Fruit fly (Drosophila melanogaster) whole organism, embryonic: Measurements from ENCODE around the gene CG32371.

ENCODE experiments used
- B-H2 ChIP-seq: fragments of 200-800 bp; sonication (Bioruptor generic); optimal IDR thresholded peaks from 2 replicates; lab custom pipeline; 2018; ENCODE audit warnings: missing biosample characterization, mild to moderate bottlenecking, missing genetic modification characterization
- Bteb2 ChIP-seq: fragments of 200-800 bp; sonication (Bioruptor generic); optimal IDR thresholded peaks from 2 replicates; lab custom pipeline; 2016; ENCODE audit warnings: missing biosample characterization, missing genetic modification characterization
- CG10267 ChIP-seq: fragments of 200-800 bp; sonication (Bioruptor generic); optimal IDR thresholded peaks from 2 replicates; lab custom pipeline; 2018; ENCODE audit warnings: missing biosample characterization, mild to moderate bottlenecking, missing genetic modification characterization, moderate library complexity
- CG10543 ChIP-seq: fragments of 200-800 bp; sonication (Bioruptor generic); optimal IDR thresholded peaks from 3 replicates; lab custom pipeline; 2017; ENCODE audit warnings: missing biosample characterization, mild to moderate bottlenecking, missing genetic modification characterization, moderate library complexity
- CG11695 ChIP-seq: fragments of 200-800 bp; sonication (Bioruptor generic); IDR thresholded peaks from 3 replicates; pipeline ENCODE4 v1.3.6; 2022; ENCODE audit warnings: missing biosample characterization, missing genetic modification characterization
- CG12155 ChIP-seq: fragments of 200-800 bp; sonication (Bioruptor generic); optimal IDR thresholded peaks from 3 replicates; lab custom pipeline; 2016; ENCODE audit warnings: missing biosample characterization, missing genetic modification characterization
- CG1233 ChIP-seq: fragments of 200-800 bp; sonication (Bioruptor generic); optimal IDR thresholded peaks from 4 replicates; lab custom pipeline; 2018; ENCODE audit warnings: missing biosample characterization, mild to moderate bottlenecking, missing genetic modification characterization
- CG13123 ChIP-seq: fragments of 200-800 bp; sonication (Bioruptor generic); optimal IDR thresholded peaks from 2 replicates; lab custom pipeline; 2016; ENCODE audit warnings: missing biosample characterization, missing genetic modification characterization
- CG14667 ChIP-seq: fragments of 200-800 bp; sonication (Bioruptor generic); IDR thresholded peaks from 2 replicates; pipeline ENCODE4 v1.3.6; 2022; ENCODE audit warnings: missing biosample characterization, missing genetic modification characterization
- CG17612 ChIP-seq: fragments of 200-800 bp; sonication (Bioruptor generic); IDR thresholded peaks from 2 replicates; pipeline ENCODE4 v1.3.6; 2022; ENCODE audit warnings: missing biosample characterization, missing genetic modification characterization
- CG17802 ChIP-seq: fragments of 200-800 bp; sonication (Bioruptor generic); optimal IDR thresholded peaks from 2 replicates; lab custom pipeline; 2018; ENCODE audit warnings: missing biosample characterization, mild to moderate bottlenecking, missing genetic modification characterization, moderate library complexity
- CG1792 ChIP-seq: fragments of 200-800 bp; sonication (Bioruptor generic); optimal IDR thresholded peaks from 2 replicates; lab custom pipeline; 2016; ENCODE audit warnings: missing biosample characterization, missing genetic modification characterization
- CG1832 ChIP-seq: fragments of 200-800 bp; sonication (Bioruptor generic); optimal IDR thresholded peaks from 2 replicates; lab custom pipeline; 2017; ENCODE audit warnings: missing biosample characterization, mild to moderate bottlenecking, missing genetic modification characterization, inconsistent platforms
- CG2129 ChIP-seq: fragments of 200-800 bp; sonication (Bioruptor generic); IDR thresholded peaks from 2 replicates; pipeline ENCODE4 v1.3.6; 2022; ENCODE audit warnings: missing biosample characterization, missing genetic modification characterization; ENCODE audit not compliant: partially characterized antibody
- CG2875 ChIP-seq: fragments of 200-800 bp; sonication (Bioruptor generic); optimal IDR thresholded peaks from 2 replicates; lab custom pipeline; 2017; ENCODE audit warnings: missing biosample characterization, mild to moderate bottlenecking, missing genetic modification characterization, missing genetic modification reagents
- CG6254 ChIP-seq: fragments of 200-800 bp; sonication (Bioruptor generic); optimal IDR thresholded peaks from 3 replicates; lab custom pipeline; 2017; ENCODE audit warnings: mild to moderate bottlenecking, missing biosample characterization, missing genetic modification reagents, missing genetic modification characterization
- CG6813 ChIP-seq: fragments of 200-800 bp; sonication (Bioruptor generic); optimal IDR thresholded peaks from 2 replicates; lab custom pipeline; 2017; ENCODE audit warnings: missing biosample characterization, missing genetic modification characterization, mild to moderate bottlenecking, moderate library complexity, missing genetic modification reagents
- CG6854 ChIP-seq: fragments of 200-800 bp; sonication (Bioruptor generic); optimal IDR thresholded peaks from 3 replicates; lab custom pipeline; 2017; ENCODE audit warnings: missing biosample characterization, mild to moderate bottlenecking, missing genetic modification characterization
- CG9876 ChIP-seq: fragments of 200-800 bp; sonication (Bioruptor generic); optimal IDR thresholded peaks from 2 replicates; lab custom pipeline; 2016; ENCODE audit warnings: missing biosample characterization, missing genetic modification characterization
- Chrac-16 ChIP-seq: fragments of 200-800 bp; sonication (Bioruptor generic); optimal IDR thresholded peaks from 3 replicates; lab custom pipeline; 2016; ENCODE audit warnings: missing biosample characterization, missing genetic modification characterization
- CkIIα-i1 ChIP-seq: fragments of 200-800 bp; sonication (Bioruptor generic); IDR thresholded peaks from 2 replicates; pipeline ENCODE4 v1.3.6; 2022; ENCODE audit warnings: missing biosample characterization, missing genetic modification characterization
- CrebB ChIP-seq: fragments of 200-800 bp; sonication (Bioruptor generic); optimal IDR thresholded peaks from 3 replicates; lab custom pipeline; 2018; ENCODE audit warnings: missing biosample characterization, mild to moderate bottlenecking, missing genetic modification characterization
- Drgx ChIP-seq: fragments of 200-800 bp; sonication (Bioruptor generic); IDR thresholded peaks from 2 replicates; pipeline ENCODE4 v1.3.6; 2022; ENCODE audit warnings: missing biosample characterization, missing genetic modification characterization
- H2.0 ChIP-seq: fragments of 200-800 bp; sonication (Bioruptor generic); IDR thresholded peaks from 2 replicates; pipeline ENCODE4 v1.3.6; 2022; ENCODE audit warnings: missing biosample characterization, missing genetic modification characterization
- HLHmδ ChIP-seq: fragments of 200-800 bp; sonication (Bioruptor generic); optimal IDR thresholded peaks from 2 replicates; lab custom pipeline; 2018; ENCODE audit warnings: missing biosample characterization, mild to moderate bottlenecking, missing genetic modification characterization, moderate library complexity
- Lpt ChIP-seq: fragments of >200 bp; optimal IDR thresholded peaks from 2 replicates; lab custom pipeline; 2018; ENCODE audit warnings: missing biosample characterization, missing genetic modification characterization
- MBD-R2 ChIP-seq: fragments of 200-800 bp; sonication (Bioruptor generic); IDR thresholded peaks from 2 replicates; pipeline ENCODE4 v1.3.6; 2022; ENCODE audit warnings: missing biosample characterization, missing genetic modification characterization
- Nf-YA ChIP-seq: fragments of 200-800 bp; sonication (Bioruptor generic); IDR thresholded peaks from 2 replicates; pipeline ENCODE4 v1.3.6; 2022; ENCODE audit warnings: missing biosample characterization, missing genetic modification characterization
- Vsx1 ChIP-seq: fragments of 200-800 bp; sonication (Bioruptor generic); optimal IDR thresholded peaks from 2 replicates; lab custom pipeline; 2017; ENCODE audit warnings: missing biosample characterization, mild to moderate bottlenecking, missing genetic modification characterization, missing genetic modification reagents
- abd-A ChIP-seq: fragments of 200-800 bp; sonication (Bioruptor generic); optimal IDR thresholded peaks from 3 replicates; lab custom pipeline; 2019; ENCODE audit warnings: missing biosample characterization, mild to moderate bottlenecking, missing genetic modification characterization, moderate library complexity
- al ChIP-seq: fragments of 200-800 bp; sonication (Bioruptor generic); IDR thresholded peaks from 2 replicates; pipeline ENCODE4 v1.3.6; 2022; ENCODE audit warnings: missing biosample characterization, missing genetic modification characterization
- btn ChIP-seq: fragments of 200-800 bp; sonication (Bioruptor generic); optimal IDR thresholded peaks from 2 replicates; lab custom pipeline; 2016; ENCODE audit warnings: missing biosample characterization, missing genetic modification characterization
- cato ChIP-seq: fragments of 200-800 bp; sonication (Bioruptor generic); optimal IDR thresholded peaks from 2 replicates; lab custom pipeline; 2016; ENCODE audit warnings: missing biosample characterization, missing genetic modification characterization, borderline replicate concordance
- crp ChIP-seq, 2 experiments: fragments of 200-800 bp; sonication (Bioruptor generic); optimal IDR thresholded peaks; 2 replicates in 1 of 2; 3 replicates in 1 of 2; lab custom pipeline; 2017; ENCODE audit warnings: missing biosample characterization in 2 of 2, missing genetic modification characterization in 2 of 2, mild to moderate bottlenecking in 1 of 2, moderate library complexity in 1 of 2
- eve ChIP-seq, 2 experiments: fragments of >200 bp; optimal IDR thresholded peaks; 2 replicates each; lab custom pipeline; 2017; ENCODE audit warnings: missing biosample characterization in 2 of 2, missing genetic modification characterization in 2 of 2
- fd96Cb ChIP-seq: fragments of 200-800 bp; sonication (Bioruptor generic); optimal IDR thresholded peaks from 2 replicates; lab custom pipeline; 2018; ENCODE audit warnings: missing biosample characterization, mild to moderate bottlenecking, missing genetic modification characterization, moderate library complexity
- gcm2 ChIP-seq: fragments of 200-800 bp; sonication (Bioruptor generic); optimal IDR thresholded peaks from 2 replicates; lab custom pipeline; 2016; ENCODE audit warnings: missing biosample characterization, missing genetic modification characterization
- gem ChIP-seq: fragments of 200-800 bp; sonication (Bioruptor generic); optimal IDR thresholded peaks from 2 replicates; lab custom pipeline; 2019; ENCODE audit warnings: missing biosample characterization, mild to moderate bottlenecking, missing genetic modification characterization, moderate library complexity
- gfzf ChIP-seq: fragments of 200-800 bp; sonication (Bioruptor generic); optimal IDR thresholded peaks from 2 replicates; lab custom pipeline; 2016; ENCODE audit warnings: missing biosample characterization, mild to moderate bottlenecking, missing genetic modification characterization, moderate library complexity
- hkb ChIP-seq, 2 experiments: fragments of 200-800 bp in 1 of 2; fragments of >200 bp in 1 of 2; sonication (Bioruptor generic) in 1 of 2; IDR thresholded peaks in 1 of 2; optimal IDR thresholded peaks in 1 of 2; 2 replicates each; pipeline versions ENCODE4 v1.3.6 to Lab custom; 2017 to 2022; ENCODE audit warnings: missing biosample characterization in 1 of 2, missing genetic modification characterization in 1 of 2
- ind ChIP-seq: fragments of 200-800 bp; sonication (Bioruptor generic); optimal IDR thresholded peaks from 3 replicates; lab custom pipeline; 2016; ENCODE audit warnings: missing biosample characterization, missing genetic modification characterization
- insv ChIP-seq, 2 experiments: fragments of 200-800 bp; sonication (Bioruptor generic); optimal IDR thresholded peaks; 3 replicates each; lab custom pipeline; 2016 to 2018; ENCODE audit warnings: missing biosample characterization in 2 of 2, missing genetic modification characterization in 2 of 2
- ken ChIP-seq: fragments of 200-800 bp; sonication (Bioruptor generic); IDR thresholded peaks from 3 replicates; pipeline ENCODE4 v1.3.6; 2022; ENCODE audit warnings: missing biosample characterization, missing genetic modification characterization
- otp ChIP-seq: fragments of 200-800 bp; sonication (Bioruptor generic); IDR thresholded peaks from 3 replicates; pipeline ENCODE4, ENCODE4 v1.3.6; 2022; ENCODE audit warnings: missing biosample characterization, missing genetic modification characterization
- repo ChIP-seq: fragments of 200-800 bp; sonication (Bioruptor generic); optimal IDR thresholded peaks from 2 replicates; lab custom pipeline; 2016; ENCODE audit warnings: missing biosample characterization, missing genetic modification characterization
- run ChIP-seq: fragments of 200-800 bp; sonication (Bioruptor generic); optimal IDR thresholded peaks from 3 replicates; lab custom pipeline; 2018; ENCODE audit warnings: missing biosample characterization, mild to moderate bottlenecking, missing genetic modification characterization
- schlank ChIP-seq: fragments of 200-800 bp; sonication (Bioruptor generic); optimal IDR thresholded peaks from 2 replicates; lab custom pipeline; 2018; ENCODE audit warnings: missing biosample characterization, mild to moderate bottlenecking, missing genetic modification characterization
- sd ChIP-seq: fragments of 200-800 bp; sonication (Bioruptor generic); optimal IDR thresholded peaks from 3 replicates; lab custom pipeline; 2018; ENCODE audit warnings: missing biosample characterization, mild to moderate bottlenecking, missing genetic modification characterization, moderate library complexity
- sr ChIP-seq: fragments of 200-800 bp; sonication (Bioruptor generic); IDR thresholded peaks from 3 replicates; pipeline ENCODE4 v1.3.6; 2022; ENCODE audit warnings: missing biosample characterization, missing genetic modification characterization

The CG32371 gene

DNA sequence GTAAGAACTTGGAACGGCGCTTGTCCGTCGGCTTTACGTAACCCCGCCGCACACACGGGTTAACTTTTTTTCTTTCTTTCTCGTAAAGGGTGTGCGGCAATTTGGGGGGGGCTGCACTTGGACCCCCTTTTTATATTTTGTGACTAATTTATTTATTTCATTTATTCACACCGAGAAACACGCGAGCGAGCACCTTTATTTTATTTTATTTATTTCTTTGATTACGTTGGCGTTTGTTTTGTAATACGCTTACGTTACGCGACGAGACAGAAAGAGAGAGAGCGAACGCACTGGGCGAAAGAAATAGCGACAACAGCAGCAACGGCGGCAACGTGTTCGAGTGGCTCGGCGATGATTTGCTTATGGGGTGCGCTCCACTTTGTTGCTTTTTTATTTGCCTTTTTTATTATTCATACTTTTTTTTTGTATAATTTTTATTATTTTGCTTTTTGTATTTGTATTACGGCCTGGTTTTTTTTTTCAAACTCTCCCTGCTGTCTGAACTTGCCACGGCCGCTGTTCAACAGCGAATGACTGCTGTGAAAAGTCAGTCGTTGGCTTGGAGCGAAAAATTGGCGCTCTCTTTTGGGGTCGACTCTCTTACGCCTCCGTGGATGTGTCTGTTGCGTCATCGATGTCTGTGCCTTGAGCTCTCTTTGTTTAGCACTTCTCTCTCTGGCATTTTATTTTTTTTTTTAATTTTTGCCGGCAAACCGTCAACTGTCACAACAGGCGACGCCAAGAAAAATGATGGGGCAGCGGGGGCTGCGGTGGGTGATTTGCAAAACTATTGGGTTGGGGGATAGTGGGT is 41.3 kb upstream of the CG32371 start, which contains the start of gene CG32369 (continued):
- TF ChIP-seq crp (GFP tag; optimal IDR thresholded peaks at IDR 0.05; lab: Kevin White, UChicago) (no peak), schlank (tag; lab: Kevin White, UChicago) (no peak), sd (tag; lab: Kevin White, UChicago) (peak; percentile 34), CrebB (no peak), insv (GFP tag; optimal IDR thresholded peaks at IDR 0.05; lab: Kevin White, UChicago) (no peak), Chrac-16 (GFP tag; lab: Kevin White, UChicago) (no peak), Nf-YA (no peak), CG1233 (GFP tag; lab: Kevin White, UChicago) (no peak), sr (GFP tag; lab: Robert Waterston, UW) (no peak), H2.0 (no peak), CG13123 (GFP tag; lab: Kevin White, UChicago) (no peak), ken (GFP tag; lab: Robert Waterston, UW) (no peak), hkb (optimal IDR thresholded peaks at IDR 0.05; lab: Kevin White, UChicago) (no peak), hkb (GFP tag; IDR thresholded peaks at IDR 0.05; lab: Robert Waterston, UW) (no peak; the same call in 1 of the 2 replicates), Lpt (GFP tag; lab: Kevin White, UChicago) (no peak), CG10543 (peak; percentile 70), B-H2 (peak; percentile 24), fd96Cb (no peak), Drgx (GFP tag; lab: Robert Waterston, UW) (peak; percentile 93), CG1792 (GFP tag; lab: Kevin White, UChicago) (no peak), CG6813 (GFP tag; lab: Kevin White, UChicago) (no peak), CG6854 (GFP tag; lab: Kevin White, UChicago) (peak; percentile 12), CG2875 (GFP tag; lab: Kevin White, UChicago) (no peak), CG9876 (no peak), CG17802 (tag; lab: Kevin White, UChicago) (no peak), Bteb2 (GFP tag; lab: Kevin White, UChicago) (no peak), CG17612 (GFP tag; lab: Robert Waterston, UW) (no peak), otp (GFP tag; lab: Robert Waterston, UW) (no peak), Vsx1 (peak; percentile 19), cato (GFP tag; lab: Kevin White, UChicago) (no peak), abd-A (tag; lab: Kevin White, UChicago) (peak; percentile 75), CG10267 (tag; lab: Kevin White, UChicago) (no peak), CG14667 (GFP tag; lab: Robert Waterston, UW) (no peak), gem (peak; percentile 19), HLHmδ (GFP tag; lab: Kevin White, UChicago) (peak; percentile 19), CG6254 (GFP tag; lab: Kevin White, UChicago) (no peak), al (no peak), gfzf (GFP tag; lab: Kevin White, UChicago) (no peak), CG11695 (GFP tag; lab: Robert Waterston, UW) (peak; percentile 65; the same call in 1 of the 3 replicates), CG1832 (GFP tag; lab: Kevin White, UChicago) (no peak), repo (GFP tag; lab: Kevin White, UChicago) (no peak), run (no peak), eve (GFP tag; optimal IDR thresholded peaks at IDR 0.05; lab: Kevin White, UChicago) (no peak), gcm2 (no peak), CkIIα-i1 (GFP tag; lab: Robert Waterston, UW) (no peak), CG12155 (no peak), MBD-R2 (0 out of 2 replicates have a peak, but pooled peaks have one; percentile 23), CG2129 (GFP tag; lab: Robert Waterston, UW) (no peak), ind (GFP tag; lab: Kevin White, UChicago) (no peak), btn (no peak)
